Worm (Caenorhabditis elegans) whole organism, young adult: ENCODE measurements around the gene bre-5.
A peak's percentile ranks its signal among the peaks of the same experiment; 100 is the strongest.

ENCODE experiments used
- B0019.2 ChIP-seq: fragments of 200-800 bp; sonication (Bioruptor generic); conservative IDR thresholded peaks from 2 replicates; pipeline ENCODE4 v1.3.6; 2022; ENCODE audit warnings: missing genetic modification reagents, missing genetic modification characterization, missing compliant biosample characterization
- C06A6.2 ChIP-seq: fragments of 200-800 bp; sonication (Bioruptor generic); conservative IDR thresholded peaks from 2 replicates; pipeline ENCODE4 v1.3.6; 2022; ENCODE audit warnings: missing genetic modification characterization, missing compliant biosample characterization
- C17E4.6 ChIP-seq: fragments of 200-800 bp; sonication (Bioruptor generic); IDR thresholded peaks from 2 replicates; pipeline ENCODE4 v1.3.6; 2022; ENCODE audit warnings: missing genetic modification reagents, missing genetic modification characterization, missing compliant biosample characterization
- F22D6.2 ChIP-seq: sonication (generic microtip); optimal IDR thresholded peaks from 2 replicates; lab custom pipeline; 2016; ENCODE audit warnings: mild to moderate bottlenecking, missing genetic modification characterization, missing compliant biosample characterization
- F33H1.4 ChIP-seq: fragments of 200-800 bp; sonication (Bioruptor generic); IDR thresholded peaks from 2 replicates; pipeline ENCODE4 v1.3.6; 2022; ENCODE audit warnings: missing genetic modification reagents, missing genetic modification characterization, missing compliant biosample characterization
- F39B2.1 ChIP-seq: fragments of 200-800 bp; sonication (Bioruptor generic); IDR thresholded peaks from 2 replicates; pipeline ENCODE4 v1.3.6; 2022; ENCODE audit warnings: missing genetic modification reagents, missing genetic modification characterization, missing compliant biosample characterization
- Y53F4B.3 ChIP-seq: fragments of 200-800 bp; sonication (Bioruptor generic); IDR thresholded peaks from 2 replicates; pipeline ENCODE4 v1.3.6; 2022; ENCODE audit warnings: missing genetic modification reagents, missing genetic modification characterization, missing compliant biosample characterization
- Y53G8AR.9 ChIP-seq: fragments of 200-800 bp; sonication (Bioruptor generic); conservative IDR thresholded peaks from 2 replicates; pipeline ENCODE4 v1.3.6; 2022; ENCODE audit warnings: missing genetic modification reagents, missing genetic modification characterization, missing compliant biosample characterization
- Y67H2A.10 ChIP-seq: fragments of 200-800 bp; sonication (Bioruptor generic); conservative IDR thresholded peaks from 2 replicates; pipeline ENCODE4 v1.3.6; 2022; ENCODE audit warnings: missing genetic modification reagents, missing genetic modification characterization, missing compliant biosample characterization
- atf-7 ChIP-seq: sonication (generic microtip); optimal IDR thresholded peaks from 2 replicates; lab custom pipeline; 2017; ENCODE audit warnings: mild to moderate bottlenecking, missing genetic modification characterization, missing compliant biosample characterization
- bed-1 ChIP-seq: fragments of 200-800 bp; sonication (Bioruptor generic); IDR thresholded peaks from 2 replicates; pipeline ENCODE4 v1.3.6; 2022; ENCODE audit warnings: missing genetic modification reagents, missing genetic modification characterization, missing compliant biosample characterization
- cebp-1 ChIP-seq, 2 experiments: fragments of 200-800 bp in 1 of 2; sonication (Bioruptor generic) in 1 of 2; sonication (generic microtip) in 1 of 2; IDR thresholded peaks in 1 of 2; optimal IDR thresholded peaks in 1 of 2; 2 replicates each; pipeline versions ENCODE4 v1.3.6 to Lab custom; 2017 to 2022; ENCODE audit warnings: missing compliant biosample characterization in 2 of 2, missing genetic modification characterization in 2 of 2, mild to moderate bottlenecking in 1 of 2, missing genetic modification reagents in 1 of 2, moderate library complexity in 1 of 2
- cebp-2 ChIP-seq: fragments of 200-800 bp; sonication (Bioruptor generic); IDR thresholded peaks from 2 replicates; pipeline ENCODE4 v1.3.6; 2022; ENCODE audit warnings: missing genetic modification characterization, missing compliant biosample characterization
- ceh-100 ChIP-seq: fragments of 200-800 bp; sonication (Bioruptor generic); IDR thresholded peaks from 2 replicates; pipeline ENCODE4 v1.3.6; 2022; ENCODE audit warnings: missing genetic modification reagents, missing genetic modification characterization, missing compliant biosample characterization
- ceh-27 ChIP-seq: fragments of 200-800 bp; sonication (Bioruptor generic); optimal IDR thresholded peaks from 2 replicates; lab custom pipeline; 2018; ENCODE audit warnings: mild to moderate bottlenecking, missing genetic modification characterization, moderate library complexity, missing compliant biosample characterization
- ceh-91 ChIP-seq: fragments of 200-800 bp; sonication (Bioruptor generic); IDR thresholded peaks from 2 replicates; pipeline ENCODE4 v1.3.6; 2022; ENCODE audit warnings: missing genetic modification reagents, missing genetic modification characterization, missing compliant biosample characterization
- chd-7 ChIP-seq: sonication (generic microtip); optimal IDR thresholded peaks from 2 replicates; lab custom pipeline; 2016; ENCODE audit warnings: mild to moderate bottlenecking, missing genetic modification characterization, moderate library complexity, missing compliant biosample characterization
- dox-1 ChIP-seq: fragments of 200-800 bp; sonication (Bioruptor generic); IDR thresholded peaks from 2 replicates; pipeline ENCODE4 v1.3.6; 2022; ENCODE audit warnings: missing genetic modification reagents, missing genetic modification characterization, missing compliant biosample characterization
- dpff-1 ChIP-seq: sonication (generic microtip); optimal IDR thresholded peaks from 2 replicates; lab custom pipeline; 2017; ENCODE audit warnings: mild to moderate bottlenecking, missing genetic modification characterization, missing compliant biosample characterization
- efl-1 ChIP-seq: fragments of 150-350 bp; optimal IDR thresholded peaks from 2 replicates; lab custom pipeline; 2014; ENCODE audit warnings: missing biosample characterization, missing genetic modification reagents, missing genetic modification characterization
- ets-4 ChIP-seq: fragments of 200-800 bp; sonication (Bioruptor generic); optimal IDR thresholded peaks from 2 replicates; lab custom pipeline; 2018; ENCODE audit warnings: mild to moderate bottlenecking, missing genetic modification characterization, missing compliant biosample characterization
- hmg-1.2 ChIP-seq: fragments of 200-800 bp; sonication (Bioruptor generic); IDR thresholded peaks from 2 replicates; pipeline ENCODE4 v1.3.6; 2022; ENCODE audit warnings: missing genetic modification reagents, missing genetic modification characterization, missing compliant biosample characterization
- hrde-1 ChIP-seq: sonication (generic microtip); optimal IDR thresholded peaks from 2 replicates; lab custom pipeline; 2016; ENCODE audit warnings: missing genetic modification characterization, mild to moderate bottlenecking, missing compliant biosample characterization, moderate library complexity, missing genotype, missing genetic modification reagents, borderline replicate concordance
- lag-1 ChIP-seq: fragments of 200-800 bp; sonication (Bioruptor generic); IDR thresholded peaks from 2 replicates; pipeline ENCODE4 v1.3.6; 2022; ENCODE audit warnings: missing genetic modification reagents, missing genetic modification characterization, missing compliant biosample characterization
- let-607 ChIP-seq, 2 experiments: fragments of 200-800 bp in 1 of 2; sonication (Bioruptor generic) in 1 of 2; sonication (generic microtip) in 1 of 2; optimal IDR thresholded peaks; 2 replicates each; lab custom pipeline; 2016 to 2018; ENCODE audit warnings: mild to moderate bottlenecking in 2 of 2, missing compliant biosample characterization in 2 of 2, missing genetic modification characterization in 2 of 2, moderate library complexity in 2 of 2, missing genotype in 1 of 2
- lin-40 ChIP-seq: sonication (generic microtip); optimal IDR thresholded peaks from 2 replicates; lab custom pipeline; 2016; ENCODE audit warnings: missing genetic modification characterization, mild to moderate bottlenecking, missing compliant biosample characterization, missing genotype, missing genetic modification reagents
- lsl-1 ChIP-seq: fragments of 200-800 bp; sonication (Bioruptor generic); optimal IDR thresholded peaks from 2 replicates; lab custom pipeline; 2018; ENCODE audit warnings: mild to moderate bottlenecking, missing genetic modification characterization, moderate library complexity, missing compliant biosample characterization
- madf-6 ChIP-seq: fragments of 200-800 bp; sonication (Bioruptor generic); IDR thresholded peaks from 2 replicates; pipeline ENCODE4 v1.3.6; 2022; ENCODE audit warnings: missing genetic modification reagents, missing genetic modification characterization, missing compliant biosample characterization
- madf-8 ChIP-seq: fragments of 200-800 bp; sonication (Bioruptor generic); conservative IDR thresholded peaks from 2 replicates; pipeline ENCODE4 v1.3.6; 2022; ENCODE audit warnings: missing genetic modification reagents, missing genetic modification characterization, missing compliant biosample characterization
- mel-28 ChIP-seq: sonication (generic microtip); optimal IDR thresholded peaks from 2 replicates; lab custom pipeline; 2016; ENCODE audit warnings: borderline replicate concordance, mild to moderate bottlenecking, missing genetic modification characterization, missing compliant biosample characterization
- mxl-1 ChIP-seq: sonication (generic microtip); optimal IDR thresholded peaks from 2 replicates; lab custom pipeline; 2016; ENCODE audit warnings: missing genetic modification characterization, missing compliant biosample characterization
- nhr-80 ChIP-seq: sonication (generic microtip); optimal IDR thresholded peaks from 2 replicates; lab custom pipeline; 2016; ENCODE audit warnings: missing genetic modification characterization, missing compliant biosample characterization
- nhr-90 ChIP-seq: sonication (generic microtip); optimal IDR thresholded peaks from 2 replicates; lab custom pipeline; 2016; ENCODE audit warnings: missing genotype, mild to moderate bottlenecking, missing genetic modification characterization, missing compliant biosample characterization
- rcor-1 ChIP-seq: fragments of 200-800 bp; sonication (Bioruptor generic); IDR thresholded peaks from 2 replicates; pipeline ENCODE4 v1.3.6; 2022; ENCODE audit warnings: missing genetic modification reagents, missing genetic modification characterization, missing compliant biosample characterization
- repo-1 ChIP-seq: sonication (generic microtip); optimal IDR thresholded peaks from 2 replicates; lab custom pipeline; 2017; ENCODE audit warnings: mild to moderate bottlenecking, missing genetic modification characterization, missing compliant biosample characterization
- rpc-1 ChIP-seq, 2 experiments: fragments of 150-350 bp in 1 of 2; sonication (generic microtip) in 1 of 2; optimal IDR thresholded peaks; 2 replicates each; lab custom pipeline; 2014 to 2018; ENCODE audit warnings: missing biosample characterization in 1 of 2, missing genetic modification characterization in 1 of 2, missing genetic modification reagents in 1 of 2, missing genotype in 1 of 2
- snpc-1.3 ChIP-seq: sonication (generic microtip); optimal IDR thresholded peaks from 2 replicates; lab custom pipeline; 2017; ENCODE audit warnings: missing genetic modification characterization, mild to moderate bottlenecking, missing compliant biosample characterization, antibody characterized with exemption, moderate library complexity, missing genotype, missing genetic modification reagents; ENCODE audit not compliant: insufficient read depth
- sptf-2 ChIP-seq: fragments of 200-800 bp; sonication (Bioruptor generic); optimal IDR thresholded peaks from 2 replicates; lab custom pipeline; 2018; ENCODE audit warnings: mild to moderate bottlenecking, missing genetic modification characterization, missing compliant biosample characterization
- tbp1 ChIP-seq: fragments of 200-800 bp; sonication (Bioruptor generic); optimal IDR thresholded peaks from 2 replicates; lab custom pipeline; 2018; ENCODE audit warnings: mild to moderate bottlenecking, missing genetic modification characterization, missing compliant biosample characterization
- xnd-1 ChIP-seq: sonication (generic microtip); optimal IDR thresholded peaks from 2 replicates; lab custom pipeline; 2016; ENCODE audit warnings: missing genotype, missing genetic modification reagents, missing genetic modification characterization, missing compliant biosample characterization
- ztf-3 ChIP-seq: fragments of 200-800 bp; sonication (Bioruptor generic); optimal IDR thresholded peaks from 2 replicates; lab custom pipeline; 2018; ENCODE audit warnings: mild to moderate bottlenecking, missing genetic modification characterization, missing compliant biosample characterization

Gene bre-5

DNA sequence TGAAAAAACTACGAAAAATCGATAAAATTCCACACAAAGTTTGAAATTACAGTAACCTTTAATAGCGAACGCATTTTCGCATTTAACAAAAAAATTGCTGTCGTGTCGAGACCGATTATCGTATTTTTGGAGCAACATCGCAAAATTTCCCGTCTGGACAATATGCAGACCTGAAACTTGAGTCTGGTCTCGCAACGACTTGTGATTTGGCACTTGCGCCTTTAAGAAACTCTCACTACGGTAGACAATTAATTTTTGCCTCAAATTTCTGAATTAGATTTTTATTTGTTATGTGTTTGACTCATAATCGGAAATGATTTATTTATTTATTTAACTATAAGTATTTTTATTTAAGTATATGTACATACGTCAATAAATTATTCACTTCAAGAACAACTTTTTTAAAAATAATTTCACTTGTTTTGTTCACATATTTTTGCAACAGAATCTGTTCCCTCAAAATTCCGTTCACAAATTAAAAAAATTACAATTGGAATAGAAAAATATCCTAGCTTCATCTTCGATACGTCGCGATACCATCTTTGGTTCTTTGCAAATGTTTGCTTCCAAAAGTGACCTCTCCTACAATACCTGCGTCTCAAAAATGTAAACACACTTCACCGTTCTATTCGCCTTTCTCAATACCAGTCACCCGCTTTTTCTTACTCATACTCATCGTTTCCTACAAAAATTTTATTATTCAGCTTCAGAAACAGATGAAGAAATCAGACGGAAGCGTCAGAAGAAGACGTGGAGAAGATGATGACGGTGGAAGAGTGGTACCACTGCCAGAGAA is 3.3 kb downstream of the bre-5 start, which contains the start of gene T12G3.4:
Gene T12G3.4 (plus strand): TSS at position 705 of the 796 bp plus-strand sequence.
- peak; percentile 88 for TF ChIP-seq madf-6 (GFP tag; lab: Robert Waterston, UW)
- TF ChIP-seq madf-8 (GFP tag; lab: Robert Waterston, UW): peak; percentile 86
- peak; percentile 72 for TF ChIP-seq F33H1.4 (GFP tag; lab: Robert Waterston, UW)
- TF ChIP-seq mel-28: no peak
- TF ChIP-seq xnd-1 (tag; lab: Kevin White, UChicago): peak; percentile 57
- TF ChIP-seq B0019.2 (GFP tag; lab: Robert Waterston, UW): no peak
- peak; percentile 64; the same call in 1 of the 2 replicates for TF ChIP-seq ceh-91 (GFP tag; lab: Robert Waterston, UW)
- TF ChIP-seq lsl-1 (GFP tag; lab: Kevin White, UChicago): peak; percentile 58
- TF ChIP-seq, all 124 proteins: peak for 6

- TF ChIP-seq ets-4 (GFP tag; lab: Kevin White, UChicago) (peak; percentile 44), ceh-91 (GFP tag; lab: Robert Waterston, UW) (no peak), lag-1 (GFP tag; lab: Robert Waterston, UW) (no peak), snpc-1.3 (tag; lab: Kevin White, UChicago) (no peak), tbp1 (peak; percentile 18), bed-1 (no peak), atf-7 (tag; lab: Kevin White, UChicago) (peak; percentile 10), chd-7 (no peak), mxl-1 (tag; lab: Kevin White, UChicago) (no peak), hrde-1 (tag; lab: Kevin White, UChicago) (no peak), cebp-2 (no peak), let-607 (tag; optimal IDR thresholded peaks at IDR 0.05; lab: Kevin White, UChicago) (peak; percentile 15 to 52), sptf-2 (GFP tag; lab: Kevin White, UChicago) (no peak), hmg-1.2 (no peak), ceh-100 (GFP tag; lab: Robert Waterston, UW) (no peak), C17E4.6 (GFP tag; lab: Robert Waterston, UW) (no peak), F39B2.1 (no peak), Y67H2A.10 (GFP tag; lab: Robert Waterston, UW) (no peak), Y53G8AR.9 (GFP tag; lab: Robert Waterston, UW) (no peak), dox-1 (GFP tag; lab: Robert Waterston, UW) (peak; percentile 74), madf-6 (GFP tag; lab: Robert Waterston, UW) (no peak), lin-40 (tag; lab: Kevin White, UChicago) (no peak), rcor-1 (GFP tag; lab: Robert Waterston, UW) (no peak), nhr-80 (tag; lab: Kevin White, UChicago) (peak; percentile 98), dpff-1 (tag; lab: Kevin White, UChicago) (no peak), efl-1 (GFP tag; lab: Kevin White, UChicago) (no peak), Y53F4B.3 (no peak), ceh-27 (GFP tag; lab: Kevin White, UChicago) (no peak), C06A6.2 (GFP tag; lab: Robert Waterston, UW) (no peak), F22D6.2 (tag; lab: Kevin White, UChicago) (no peak), nhr-90 (tag; lab: Kevin White, UChicago) (no peak), ztf-3 (GFP tag; lab: Kevin White, UChicago) (no peak), repo-1 (tag; lab: Kevin White, UChicago) (no peak), rpc-1 (optimal IDR thresholded peaks at IDR 0.05; lab: Kevin White, UChicago) (no peak), rpc-1 (tag; optimal IDR thresholded peaks at IDR 0.05; lab: Kevin White, UChicago) (no peak), cebp-1 (GFP tag; IDR thresholded peaks at IDR 0.05; lab: Robert Waterston, UW) (no peak), cebp-1 (tag; optimal IDR thresholded peaks at IDR 0.05; lab: Kevin White, UChicago) (peak; percentile 43)
Observed at ce11 chrIV:12046524-12047203, 4.4 kb downstream of the bre-5 start, which contains the start of gene T12G3.2. Gene T12G3.2, minus strand, starts transcription at chrIV:12046967.
